Worm (Caenorhabditis elegans): ENCODE measurements around the gene srsx-11.
A peak's percentile ranks its signal among the peaks of the same experiment; 100 is the strongest.

DNA sequence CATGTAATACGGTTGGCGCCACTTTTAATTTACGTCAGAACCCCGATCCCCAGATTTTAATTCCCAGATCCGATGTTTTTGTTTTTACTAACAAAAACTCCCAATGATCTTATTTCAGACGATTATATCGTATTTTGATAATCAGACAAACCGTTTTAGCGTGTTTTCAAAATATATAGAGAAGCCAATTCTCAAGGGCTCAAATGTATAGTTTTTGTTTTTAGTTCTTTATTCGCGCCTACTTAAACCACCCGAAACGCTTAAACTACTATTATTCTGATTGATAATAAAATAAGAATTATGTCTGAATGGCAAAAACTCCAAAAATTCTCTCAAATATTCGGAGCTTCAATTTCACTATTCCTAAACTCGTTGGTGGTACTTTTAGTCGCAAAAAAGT, 22.4 kb downstream of the srsx-11 start, which contains the start of gene str-208:
- no peak for TF ChIP-seq nhr-28 (tag; optimal IDR thresholded peaks at IDR 0.05)
- TF ChIP-seq lin-39 (tag; optimal IDR thresholded peaks at IDR 0.05), result no peak
- TF ChIP-seq unc-130 (tag; optimal IDR thresholded peaks at IDR 0.05), result no peak
- no peak for TF ChIP-seq efl-1 (optimal IDR thresholded peaks at IDR 0.05)
- peak in 1 of 2 experiments; percentile 4 for TF ChIP-seq efl-1 (GFP tag; optimal IDR thresholded peaks at IDR 0.05 in 1 of 2)
- TF ChIP-seq nhr-20 (tag; optimal IDR thresholded peaks at IDR 0.05), result no peak
- TF ChIP-seq hlh-17 (GFP tag; optimal IDR thresholded peaks at IDR 0.05; ENCODE audit: borderline replicate concordance), result no peak
- TF ChIP-seq mdl-1 (tag; optimal IDR thresholded peaks at IDR 0.05), result no peak
- no peak for TF ChIP-seq nhr-47 (tag; optimal IDR thresholded peaks at IDR 0.05)
- TF ChIP-seq Y116A8C.19 (tag; optimal IDR thresholded peaks at IDR 0.05; ENCODE audit: borderline replicate concordance), result no peak
- no peak for TF ChIP-seq nhr-90 (tag; optimal IDR thresholded peaks at IDR 0.05; ENCODE audit: poor library complexity)
- TF ChIP-seq skn-1 (tag; optimal IDR thresholded peaks at IDR 0.05), result no peak

Data from whole organism, L1 larva.